Worm (Caenorhabditis elegans): Measurements from ENCODE around the gene C27D9.1.

DNA sequence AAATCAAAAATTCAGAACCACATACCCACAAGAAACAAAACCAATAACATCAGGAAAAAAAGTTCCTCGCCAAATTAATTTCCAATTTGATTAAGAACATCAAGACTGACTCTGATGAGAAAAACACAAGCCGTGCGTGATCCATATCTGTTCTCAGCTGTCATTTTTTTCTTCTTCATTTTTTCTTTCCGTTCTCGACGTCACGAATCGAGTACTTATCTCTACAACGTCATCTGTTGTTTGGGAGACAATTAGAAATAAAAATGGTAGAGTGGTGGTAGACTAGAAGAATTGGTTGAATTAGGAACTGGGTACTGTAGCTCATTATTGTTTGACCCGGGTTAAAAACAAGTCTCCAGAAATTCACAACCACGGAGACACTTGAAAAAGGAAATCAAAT lies 7.8 kb downstream of the C27D9.1 start:
- TF ChIP-seq unc-39 (tag; optimal IDR thresholded peaks at IDR 0.05): no peak
- TF ChIP-seq nhr-28 (tag; optimal IDR thresholded peaks at IDR 0.05): no peak
- TF ChIP-seq nhr-237 (tag; optimal IDR thresholded peaks at IDR 0.05): no peak
- no peak for TF ChIP-seq ztf-11 (tag; optimal IDR thresholded peaks at IDR 0.05)
- no peak for TF ChIP-seq snpc-4 (tag; optimal IDR thresholded peaks at IDR 0.05)
- no peak for TF ChIP-seq pha-4 (tag; optimal IDR thresholded peaks at IDR 0.05)
- TF ChIP-seq zip-8 (tag; optimal IDR thresholded peaks at IDR 0.05): no peak
- TF ChIP-seq mab-5 (tag; optimal IDR thresholded peaks at IDR 0.05): no peak
- TF ChIP-seq lsy-2 (tag; optimal IDR thresholded peaks at IDR 0.05): no peak
